Fruit fly (Drosophila melanogaster) whole organism, prepupa: ENCODE data around the gene Sems.
A peak's percentile ranks its signal among the peaks of the same experiment; 100 is the strongest.

Experiments
- Blimp-1 ChIP-seq: fragments of 200-800 bp; sonication (Bioruptor generic); optimal IDR thresholded peaks from 3 replicates; lab custom pipeline; 2017; ENCODE audit warnings: missing biosample characterization, missing genetic modification characterization, mild to moderate bottlenecking, moderate library complexity, missing genetic modification reagents
- CG10631 ChIP-seq: fragments of 200-800 bp; sonication (Bioruptor generic); optimal IDR thresholded peaks from 2 replicates; lab custom pipeline; 2016; ENCODE audit warnings: missing biosample characterization, missing genetic modification characterization
- CG10669 ChIP-seq: fragments of 200-800 bp; sonication (Bioruptor generic); optimal IDR thresholded peaks from 3 replicates; lab custom pipeline; 2018; ENCODE audit warnings: missing biosample characterization, mild to moderate bottlenecking, missing genetic modification characterization, moderate library complexity
- CG11294 ChIP-seq: fragments of 200-800 bp; sonication (Bioruptor generic); IDR thresholded peaks from 2 replicates; pipeline ENCODE4 v1.3.6; 2022; ENCODE audit warnings: missing biosample characterization, missing genetic modification characterization
- CG11762 ChIP-seq: fragments of 200-800 bp; sonication (Bioruptor generic); optimal IDR thresholded peaks from 3 replicates; lab custom pipeline; 2016; ENCODE audit warnings: missing biosample characterization, missing genetic modification characterization; ENCODE audit not compliant: insufficient read depth
- CG11902 ChIP-seq: fragments of 200-800 bp; sonication (Bioruptor generic); optimal IDR thresholded peaks from 3 replicates; lab custom pipeline; 2016; ENCODE audit warnings: missing biosample characterization, missing genetic modification characterization
- CG15336 ChIP-seq: fragments of 200-800 bp; sonication (Bioruptor generic); IDR thresholded peaks from 2 replicates; pipeline ENCODE4 v1.3.6; 2022; ENCODE audit warnings: missing biosample characterization, missing genetic modification characterization
- CG1621 ChIP-seq: fragments of 200-800 bp; sonication (Bioruptor generic); optimal IDR thresholded peaks from 3 replicates; lab custom pipeline; 2018; ENCODE audit warnings: missing biosample characterization, mild to moderate bottlenecking, missing genetic modification characterization
- CG16779 ChIP-seq: fragments of 200-800 bp; sonication (Bioruptor generic); optimal IDR thresholded peaks from 3 replicates; lab custom pipeline; 2017; ENCODE audit warnings: missing biosample characterization, mild to moderate bottlenecking, missing genetic modification characterization
- CG3032 ChIP-seq: fragments of 200-800 bp; optimal IDR thresholded peaks from 2 replicates; lab custom pipeline; 2019; ENCODE audit warnings: missing biosample characterization, mild to moderate bottlenecking, missing genetic modification characterization, moderate library complexity
- CG31627 ChIP-seq: fragments of 200-800 bp; sonication (Bioruptor generic); optimal IDR thresholded peaks from 3 replicates; lab custom pipeline; 2016; ENCODE audit warnings: missing biosample characterization, missing genetic modification characterization
- CG32006 ChIP-seq: fragments of 200-800 bp; sonication (Bioruptor generic); optimal IDR thresholded peaks from 3 replicates; lab custom pipeline; 2017; ENCODE audit warnings: missing biosample characterization, mild to moderate bottlenecking, missing genetic modification characterization
- CG34406 ChIP-seq: fragments of 200-800 bp; sonication (Bioruptor generic); optimal IDR thresholded peaks from 3 replicates; lab custom pipeline; 2016; ENCODE audit warnings: missing biosample characterization, missing genetic modification characterization
- CG4318 ChIP-seq: fragments of 200-800 bp; sonication (Bioruptor generic); optimal IDR thresholded peaks from 3 replicates; lab custom pipeline; 2017; ENCODE audit warnings: missing biosample characterization, mild to moderate bottlenecking, missing genetic modification characterization
- CG6163 ChIP-seq: fragments of 200-800 bp; sonication (Bioruptor generic); IDR thresholded peaks from 3 replicates; pipeline ENCODE4 v1.3.6; 2022; ENCODE audit warnings: missing biosample characterization, missing genetic modification characterization
- CG6276 ChIP-seq: fragments of 200-800 bp; sonication (Bioruptor generic); optimal IDR thresholded peaks from 2 replicates; lab custom pipeline; 2017; ENCODE audit warnings: missing biosample characterization, mild to moderate bottlenecking, missing genetic modification characterization
- CG7368 ChIP-seq: fragments of 200-800 bp; sonication (Bioruptor generic); optimal IDR thresholded peaks from 3 replicates; lab custom pipeline; 2016; ENCODE audit warnings: missing biosample characterization, missing genetic modification characterization
- CG8119 ChIP-seq: fragments of 200-800 bp; sonication (Bioruptor generic); IDR thresholded peaks from 3 replicates; pipeline ENCODE4 v1.3.6; 2022; ENCODE audit warnings: missing biosample characterization, missing genetic modification characterization
- CG8319 ChIP-seq: fragments of 200-800 bp; sonication (Bioruptor generic); optimal IDR thresholded peaks from 3 replicates; lab custom pipeline; 2016; ENCODE audit warnings: missing biosample characterization, missing genetic modification characterization
- CG9139 ChIP-seq: fragments of 200-800 bp; sonication (Bioruptor generic); optimal IDR thresholded peaks from 3 replicates; lab custom pipeline; 2017; ENCODE audit warnings: missing biosample characterization, mild to moderate bottlenecking, missing genetic modification characterization
- Eip75B ChIP-seq: fragments of 200-800 bp; sonication (Bioruptor generic); optimal IDR thresholded peaks from 3 replicates; lab custom pipeline; 2016; ENCODE audit warnings: missing biosample characterization, missing genetic modification characterization
- Eip93F ChIP-seq: fragments of 200-800 bp; sonication (Bioruptor generic); optimal IDR thresholded peaks from 2 replicates; lab custom pipeline; 2016; ENCODE audit warnings: missing biosample characterization, mild to moderate bottlenecking, missing genetic modification characterization
- Ets21C ChIP-seq: fragments of 200-800 bp; sonication (Bioruptor generic); optimal IDR thresholded peaks from 3 replicates; lab custom pipeline; 2016; ENCODE audit warnings: missing biosample characterization, missing genetic modification characterization
- Ets96B ChIP-seq: fragments of 200-800 bp; optimal IDR thresholded peaks from 2 replicates; lab custom pipeline; 2019; ENCODE audit warnings: missing biosample characterization, mild to moderate bottlenecking, missing genetic modification characterization, moderate library complexity
- Gug ChIP-seq: fragments of 200-800 bp; sonication (Bioruptor generic); IDR thresholded peaks from 2 replicates; pipeline ENCODE4 v1.3.6; 2022; ENCODE audit warnings: missing biosample characterization, missing genetic modification characterization
- Hr38 ChIP-seq: sonication (Bioruptor generic); optimal IDR thresholded peaks from 2 replicates; lab custom pipeline; 2016; ENCODE audit warnings: missing biosample characterization, missing genetic modification characterization
- Hr39 ChIP-seq: fragments of 200-800 bp; sonication (Bioruptor generic); optimal IDR thresholded peaks from 2 replicates; lab custom pipeline; 2016; ENCODE audit warnings: missing biosample characterization, missing genetic modification characterization
- Hr4 ChIP-seq: fragments of 200-800 bp; sonication (Bioruptor generic); optimal IDR thresholded peaks from 3 replicates; lab custom pipeline; 2016; ENCODE audit warnings: missing biosample characterization, missing genetic modification characterization
- Lpt ChIP-seq: fragments of 200-800 bp; sonication (Bioruptor generic); optimal IDR thresholded peaks from 3 replicates; lab custom pipeline; 2016; ENCODE audit warnings: missing biosample characterization, missing genetic modification characterization
- Met ChIP-seq: fragments of 200-800 bp; sonication (Bioruptor generic); optimal IDR thresholded peaks from 3 replicates; lab custom pipeline; 2016; ENCODE audit warnings: missing biosample characterization, missing genetic modification characterization
- Smox ChIP-seq: fragments of 200-800 bp; sonication (Bioruptor generic); optimal IDR thresholded peaks from 3 replicates; lab custom pipeline; 2016; ENCODE audit warnings: missing biosample characterization, missing genetic modification characterization
- Sox102F ChIP-seq: fragments of 200-800 bp; sonication (Bioruptor generic); optimal IDR thresholded peaks from 2 replicates; lab custom pipeline; 2016; ENCODE audit warnings: missing biosample characterization, mild to moderate bottlenecking, missing genetic modification characterization
- Sox14 ChIP-seq: fragments of 200-800 bp; sonication (Bioruptor generic); optimal IDR thresholded peaks from 3 replicates; lab custom pipeline; 2016; ENCODE audit warnings: missing biosample characterization, missing genetic modification characterization
- Sox15 ChIP-seq: fragments of 200-800 bp; sonication (Bioruptor generic); optimal IDR thresholded peaks from 3 replicates; lab custom pipeline; 2016; ENCODE audit warnings: missing biosample characterization, missing genetic modification characterization
- achi ChIP-seq: fragments of 200-800 bp; sonication (Bioruptor generic); optimal IDR thresholded peaks from 3 replicates; lab custom pipeline; 2016; ENCODE audit warnings: missing biosample characterization, missing genetic modification characterization
- acj6 ChIP-seq: fragments of 200-800 bp; sonication (Bioruptor generic); optimal IDR thresholded peaks from 3 replicates; lab custom pipeline; 2016; ENCODE audit warnings: missing biosample characterization, missing genetic modification characterization
- dac ChIP-seq: fragments of 200-800 bp; sonication (Bioruptor generic); optimal IDR thresholded peaks from 2 replicates; lab custom pipeline; 2017; ENCODE audit warnings: missing biosample characterization, mild to moderate bottlenecking, missing genetic modification characterization
- dsx ChIP-seq: fragments of 200-800 bp; optimal IDR thresholded peaks from 3 replicates; lab custom pipeline; 2019; ENCODE audit warnings: missing biosample characterization, mild to moderate bottlenecking, missing genetic modification characterization, moderate library complexity; ENCODE audit not compliant: poor library complexity, severe bottlenecking
- eg ChIP-seq: fragments of 200-800 bp; sonication (Bioruptor generic); IDR thresholded peaks from 3 replicates; pipeline ENCODE4 v1.3.6; 2022; ENCODE audit warnings: missing biosample characterization, missing genetic modification characterization
- esn ChIP-seq: fragments of 200-800 bp; sonication (Bioruptor generic); optimal IDR thresholded peaks from 2 replicates; lab custom pipeline; 2016; ENCODE audit warnings: missing biosample characterization, mild to moderate bottlenecking, missing genetic modification characterization, moderate library complexity
- fd59A ChIP-seq: fragments of 200-800 bp; sonication (Bioruptor generic); optimal IDR thresholded peaks from 2 replicates; lab custom pipeline; 2017; ENCODE audit warnings: missing biosample characterization, mild to moderate bottlenecking, missing genetic modification characterization, missing genetic modification reagents
- fd85E ChIP-seq: fragments of 200-800 bp; sonication (Bioruptor generic); optimal IDR thresholded peaks from 3 replicates; lab custom pipeline; 2016; ENCODE audit warnings: missing biosample characterization, missing genetic modification characterization
- fkh ChIP-seq: fragments of 200-800 bp; sonication (Bioruptor generic); optimal IDR thresholded peaks from 3 replicates; lab custom pipeline; 2017; ENCODE audit warnings: missing biosample characterization, mild to moderate bottlenecking, missing genetic modification characterization, moderate library complexity
- net ChIP-seq: fragments of 200-800 bp; sonication (Bioruptor generic); optimal IDR thresholded peaks from 3 replicates; lab custom pipeline; 2016; ENCODE audit warnings: missing biosample characterization, missing genetic modification characterization
- salr ChIP-seq, 2 experiments: fragments of 200-800 bp; sonication (Bioruptor generic); optimal IDR thresholded peaks; 3 replicates each; lab custom pipeline; 2016 to 2018; ENCODE audit warnings: missing biosample characterization in 2 of 2, missing genetic modification characterization in 2 of 2, mild to moderate bottlenecking in 1 of 2
- spab ChIP-seq: fragments of 200-800 bp; sonication (Bioruptor generic); optimal IDR thresholded peaks from 2 replicates; lab custom pipeline; 2017; ENCODE audit warnings: missing biosample characterization, mild to moderate bottlenecking, missing genetic modification characterization, missing genetic modification reagents
- ss ChIP-seq, 2 experiments: fragments of 200-800 bp; sonication (Bioruptor generic); optimal IDR thresholded peaks; 2 replicates in 1 of 2; 3 replicates in 1 of 2; lab custom pipeline; 2017 to 2018; ENCODE audit warnings: mild to moderate bottlenecking in 2 of 2, missing biosample characterization in 2 of 2, missing genetic modification characterization in 2 of 2, moderate library complexity in 1 of 2
- svp ChIP-seq: fragments of 200-800 bp; sonication (Bioruptor generic); peaks from one replicate; lab custom pipeline; 2016; ENCODE audit warnings: missing biosample characterization, missing genetic modification characterization
- topi ChIP-seq: fragments of 200-800 bp; sonication (Bioruptor generic); optimal IDR thresholded peaks from 3 replicates; lab custom pipeline; 2016; ENCODE audit warnings: missing biosample characterization, missing genetic modification characterization

The Sems gene

dm6 chr3L:20942076-20942475, 14.5 kb downstream of the Sems start:
- TF ChIP-seq CG6276 (GFP tag; lab: Kevin White, UChicago) (no peak), spab (GFP tag; lab: Kevin White, UChicago) (no peak), acj6 (GFP tag; lab: Kevin White, UChicago) (no peak), eg (GFP tag; lab: Robert Waterston, UW) (no peak), CG9139 (GFP tag; lab: Kevin White, UChicago) (no peak), Ets96B (tag; lab: Kevin White, UChicago) (no peak), CG3032 (no peak), salr (GFP tag; optimal IDR thresholded peaks at IDR 0.05; lab: Kevin White, UChicago) (no peak), CG1621 (no peak)

dm6 chr3L:20933706-20934105, 22.8 kb downstream of the Sems start:
- peak; percentile 17 for TF ChIP-seq CG7368 (GFP tag; lab: Kevin White, UChicago)
- TF ChIP-seq Smox (GFP tag; lab: Kevin White, UChicago) = peak; percentile 17
- TF ChIP-seq dac (GFP tag; lab: Kevin White, UChicago) = peak; percentile 24
- TF ChIP-seq eg (GFP tag; lab: Robert Waterston, UW) = peak; percentile 69
- TF ChIP-seq Hr4 (GFP tag; lab: Kevin White, UChicago) = peak; percentile 56
- peak; percentile 15 for TF ChIP-seq Eip75B (GFP tag; lab: Kevin White, UChicago)
- peak; percentile 41 for TF ChIP-seq achi (GFP tag; lab: Kevin White, UChicago)
- peak; percentile 9 for TF ChIP-seq CG34406 (GFP tag; lab: Kevin White, UChicago)
- peak; percentile 52 for TF ChIP-seq Sox102F (GFP tag; lab: Kevin White, UChicago)
- peak; percentile 68; the same call in 2 of the 3 replicates for TF ChIP-seq CG8119 (GFP tag; lab: Robert Waterston, UW)
- no peak for TF ChIP-seq CG4318 (GFP tag; lab: Kevin White, UChicago)
- peak; percentile 32 for TF ChIP-seq net
- no peak for TF ChIP-seq fd85E
- peak; percentile 4 for TF ChIP-seq CG9139 (GFP tag; lab: Kevin White, UChicago)
- no peak for TF ChIP-seq fd59A (GFP tag; lab: Kevin White, UChicago)
- TF ChIP-seq Sox15 (GFP tag; lab: Kevin White, UChicago) = no peak
- TF ChIP-seq CG1621 = no peak
- peak; percentile 42 for TF ChIP-seq CG6276 (GFP tag; lab: Kevin White, UChicago)
- TF ChIP-seq CG8319 (GFP tag; lab: Kevin White, UChicago) = no peak
- TF ChIP-seq CG11294 (GFP tag; lab: Robert Waterston, UW) = 0 out of 2 replicates have a peak, but pooled peaks have one; percentile 20
- TF ChIP-seq CG10669 (GFP tag; lab: Kevin White, UChicago) = peak; percentile 25
- TF ChIP-seq Blimp-1 = no peak
- TF ChIP-seq Lpt (GFP tag; lab: Kevin White, UChicago) = no peak
- no peak for TF ChIP-seq CG10631 (GFP tag; lab: Kevin White, UChicago)
- TF ChIP-seq CG15336 (GFP tag; lab: Robert Waterston, UW) = peak; percentile 56; the same call in 1 of the 2 replicates
- no peak for TF ChIP-seq CG11762 (GFP tag; lab: Kevin White, UChicago)
- no peak for TF ChIP-seq Hr38 (GFP tag; lab: Kevin White, UChicago)
- TF ChIP-seq Sox14 (GFP tag; lab: Kevin White, UChicago) = peak; percentile 23
- no peak for TF ChIP-seq Eip93F (GFP tag; lab: Kevin White, UChicago)
- peak; percentile 34 for TF ChIP-seq CG3032
- TF ChIP-seq topi (GFP tag; lab: Kevin White, UChicago) = peak; percentile 34
- TF ChIP-seq svp = peak; percentile 66
- no peak for TF ChIP-seq spab (GFP tag; lab: Kevin White, UChicago)
- peak; percentile 54 for TF ChIP-seq CG32006
- TF ChIP-seq Ets21C (GFP tag; lab: Kevin White, UChicago) = no peak
- TF ChIP-seq CG31627 = no peak
- TF ChIP-seq ss (GFP tag; optimal IDR thresholded peaks at IDR 0.05; lab: Kevin White, UChicago) = peak; percentile 19 to 65
- TF ChIP-seq Hr39 = peak; percentile 14
- TF ChIP-seq CG11902 (GFP tag; lab: Kevin White, UChicago) = no peak
- TF ChIP-seq esn = peak; percentile 25
- 0 out of 2 replicates have a peak, but pooled peaks have one; percentile 17 for TF ChIP-seq Gug (GFP tag; lab: Robert Waterston, UW)
- peak; percentile 66 for TF ChIP-seq CG6163 (GFP tag; lab: Robert Waterston, UW)
- no peak for TF ChIP-seq CG16779
- peak; percentile 44 for TF ChIP-seq Met (GFP tag; lab: Kevin White, UChicago)
- TF ChIP-seq dsx (GFP tag; lab: Kevin White, UChicago) = no peak
- no peak for TF ChIP-seq Ets96B (tag; lab: Kevin White, UChicago)
- TF ChIP-seq fkh (GFP tag; lab: Kevin White, UChicago) = no peak
